Worm (Caenorhabditis elegans) whole organism, L4/young adult: ENCODE data around the gene Y59C2A.1.
A peak's percentile ranks its signal among the peaks of the same experiment; 100 is the strongest.

Experiments used
- W03F9.2 ChIP-seq: fragments of 150-350 bp; optimal IDR thresholded peaks from 2 replicates; lab custom pipeline; 2014; ENCODE audit warnings: missing biosample characterization, missing genetic modification characterization
- dao-5 ChIP-seq: sonication (generic microtip); optimal IDR thresholded peaks from 2 replicates; lab custom pipeline; 2016; ENCODE audit warnings: missing genotype, missing genetic modification characterization, moderate library complexity, missing compliant biosample characterization
- him-1 ChIP-seq: sonication (generic microtip); optimal IDR thresholded peaks from 2 replicates; lab custom pipeline; 2016; ENCODE audit warnings: missing genotype, missing genetic modification reagents, missing genetic modification characterization, missing compliant biosample characterization

DNA sequence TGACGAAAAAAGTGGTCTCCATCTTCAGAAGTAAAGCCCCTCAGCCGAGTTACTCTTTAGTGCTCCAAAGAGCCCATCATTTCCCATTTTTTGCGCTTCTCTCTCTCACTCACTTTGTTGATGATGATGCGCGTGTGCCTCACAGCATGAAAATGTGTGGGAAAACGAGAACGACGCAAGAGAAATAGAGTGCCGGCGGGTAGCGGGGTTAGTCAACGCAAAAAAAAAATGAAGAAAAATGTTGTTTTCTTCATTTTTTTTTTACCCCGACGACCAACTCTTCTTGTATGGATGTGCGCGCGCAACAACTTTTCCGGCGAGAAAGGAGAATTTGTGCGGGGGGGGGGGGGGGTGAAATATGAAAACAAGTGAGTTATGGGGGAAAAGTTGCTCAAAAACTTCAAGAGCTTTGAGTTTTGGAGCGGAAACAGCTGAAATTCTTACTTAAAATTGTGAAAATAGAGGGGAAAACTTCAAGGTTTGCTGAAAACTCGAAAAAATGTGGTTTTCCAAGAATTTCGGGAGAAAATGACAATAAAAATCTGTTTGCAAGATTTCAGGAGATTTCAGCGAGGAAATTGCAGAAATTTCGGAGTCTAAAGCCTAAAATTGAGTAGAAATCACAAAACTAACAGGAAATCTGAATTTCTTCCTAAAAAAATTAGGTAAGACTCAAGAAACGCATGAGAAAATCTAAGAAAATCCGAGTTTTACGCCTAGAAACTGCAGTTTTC, 10.2 kb upstream of the Y59C2A.1 start, which contains the start of gene C33C12.1:
- TF ChIP-seq him-1 (peak; percentile 7), W03F9.2 (tag; lab: Kevin White, UChicago) (no peak), dao-5 (tag; lab: Kevin White, UChicago) (no peak)
